Worm (Caenorhabditis elegans): Measurements from ENCODE around the gene Y39E4B.13.

ce11 chrIII:13107307-13107706 is 16.4 kb downstream of the Y39E4B.13 start, which contains the start of gene dhhc-8:
- TF ChIP-seq drap-1 (GFP tag; optimal IDR thresholded peaks at IDR 0.05) (no peak), mab-5 (tag; optimal IDR thresholded peaks at IDR 0.05) (no peak), lin-13 (tag; optimal IDR thresholded peaks at IDR 0.05) (no peak), snpc-4 (tag; optimal IDR thresholded peaks at IDR 0.05) (no peak), unc-62 (GFP tag; optimal IDR thresholded peaks at IDR 0.05) (no peak)
